Fruit fly (Drosophila melanogaster): ENCODE data around the gene Wnt5.

DNA sequence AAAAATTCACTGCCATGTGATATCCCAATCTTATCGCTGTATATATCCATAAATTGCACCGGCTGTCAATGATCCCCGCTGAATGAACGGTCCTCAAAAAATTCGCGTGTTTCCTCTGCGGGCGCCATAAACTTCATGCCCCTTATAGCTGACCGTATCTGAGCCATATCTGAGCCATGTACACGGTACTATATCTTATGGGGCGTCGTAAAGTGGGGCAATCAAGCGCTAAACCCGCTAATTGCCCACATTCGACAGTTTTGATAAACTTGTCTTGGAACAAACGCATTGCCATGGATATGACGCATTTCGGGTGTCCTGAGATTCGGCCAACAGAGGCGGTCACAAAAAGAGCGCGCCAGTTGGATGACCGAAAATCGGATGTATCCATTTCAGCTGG lies 5.7 kb upstream of the Wnt5 start:
- TF ChIP-seq CG34367 (tag; optimal IDR thresholded peaks at IDR 0.05) (no peak), D1 (tag; optimal IDR thresholded peaks at IDR 0.05) (no peak), EcR (GFP tag; optimal IDR thresholded peaks at IDR 0.05) (no peak), CG15710 (tag; optimal IDR thresholded peaks at IDR 0.05) (no peak), CG10348 (GFP tag; IDR thresholded peaks at IDR 0.05) (no peak)
